Worm (Caenorhabditis elegans) whole organism, L2 larva: Measurements from ENCODE around the gene T26H5.8.

Experiments
- F13H6.1 ChIP-seq: sonication (generic microtip); optimal IDR thresholded peaks from 2 replicates; lab custom pipeline; 2016; ENCODE audit warnings: missing genetic modification characterization, missing compliant biosample characterization
- ZK546.5 ChIP-seq: sonication (generic microtip); optimal IDR thresholded peaks from 2 replicates; lab custom pipeline; 2017; ENCODE audit warnings: missing biosample characterization, missing genetic modification characterization
- aly-2 ChIP-seq: fragments of 150-350 bp; optimal IDR thresholded peaks from 2 replicates; lab custom pipeline; 2014; ENCODE audit warnings: missing biosample characterization, missing genetic modification characterization
- ama-1 ChIP-seq: fragments of 150-350 bp; optimal IDR thresholded peaks from 2 replicates; lab custom pipeline; 2018; ENCODE audit warnings: inconsistent platforms
- blmp-1 ChIP-seq: sonication (generic microtip); optimal IDR thresholded peaks from 2 replicates; lab custom pipeline; 2017; ENCODE audit warnings: missing genetic modification characterization, mild to moderate bottlenecking, missing compliant biosample characterization, antibody characterized with exemption, moderate library complexity; ENCODE audit not compliant: insufficient read depth
- ceh-16 ChIP-seq: fragments of 150-350 bp; optimal IDR thresholded peaks from 2 replicates; lab custom pipeline; 2014; ENCODE audit warnings: missing biosample characterization, missing genetic modification characterization
- ceh-82 ChIP-seq: fragments of 150-350 bp; optimal IDR thresholded peaks from 2 replicates; lab custom pipeline; 2014; ENCODE audit warnings: missing biosample characterization, missing genetic modification characterization
- crh-2 ChIP-seq: sonication (generic microtip); optimal IDR thresholded peaks from 2 replicates; lab custom pipeline; 2017; ENCODE audit warnings: missing biosample characterization, missing genetic modification characterization
- dmd-4 ChIP-seq: sonication (generic microtip); optimal IDR thresholded peaks from 2 replicates; lab custom pipeline; 2017; ENCODE audit warnings: missing biosample characterization, missing genetic modification characterization
- egl-27 ChIP-seq: sonication (generic microtip); optimal IDR thresholded peaks from 3 replicates; lab custom pipeline; 2017; ENCODE audit warnings: missing biosample characterization, missing genetic modification reagents, missing genetic modification characterization
- elt-1 ChIP-seq: fragments of 150-350 bp; optimal IDR thresholded peaks from 2 replicates; lab custom pipeline; 2014; ENCODE audit warnings: missing biosample characterization, missing genetic modification characterization
- elt-3 ChIP-seq: sonication (generic microtip); optimal IDR thresholded peaks from 2 replicates; lab custom pipeline; 2017; ENCODE audit warnings: missing biosample characterization, missing genetic modification characterization
- gmeb-1 ChIP-seq: fragments of 150-350 bp; optimal IDR thresholded peaks from 2 replicates; lab custom pipeline; 2014; ENCODE audit warnings: missing biosample characterization, missing genetic modification characterization
- lin-11 ChIP-seq: fragments of 150-350 bp; sonication (generic microtip); optimal IDR thresholded peaks from 2 replicates; lab custom pipeline; 2014; ENCODE audit warnings: missing biosample characterization, missing genetic modification characterization, inconsistent platforms, mixed read lengths
- lin-13 ChIP-seq: fragments of 150-350 bp; optimal IDR thresholded peaks from 2 replicates; lab custom pipeline; 2014; ENCODE audit warnings: missing biosample characterization, missing genetic modification reagents, missing genetic modification characterization
- lin-39 ChIP-seq: fragments of 150-350 bp; optimal IDR thresholded peaks from 2 replicates; lab custom pipeline; 2014; ENCODE audit warnings: missing biosample characterization, missing genetic modification reagents, missing genetic modification characterization
- lsy-2 ChIP-seq, 2 experiments: fragments of 150-350 bp in 1 of 2; sonication (generic microtip) in 1 of 2; optimal IDR thresholded peaks; 2 replicates each; lab custom pipeline; 2014 to 2017; ENCODE audit warnings: missing biosample characterization in 2 of 2, missing genetic modification characterization in 2 of 2
- mab-5 ChIP-seq: fragments of 150-350 bp; optimal IDR thresholded peaks from 2 replicates; lab custom pipeline; 2014; ENCODE audit warnings: missing biosample characterization, missing genetic modification characterization
- mbf-1 ChIP-seq: sonication (generic microtip); optimal IDR thresholded peaks from 2 replicates; lab custom pipeline; 2017; ENCODE audit warnings: missing biosample characterization, missing genetic modification characterization
- mdl-1 ChIP-seq, 2 experiments: fragments of 150-350 bp in 1 of 2; sonication (generic microtip) in 1 of 2; optimal IDR thresholded peaks; 2 replicates each; lab custom pipeline; 2017; ENCODE audit warnings: missing biosample characterization in 2 of 2, missing genetic modification characterization in 2 of 2
- nhr-10 ChIP-seq: sonication (generic microtip); optimal IDR thresholded peaks from 2 replicates; lab custom pipeline; 2017; ENCODE audit warnings: missing biosample characterization, missing genetic modification characterization
- nhr-11 ChIP-seq: fragments of 150-350 bp; optimal IDR thresholded peaks from 2 replicates; lab custom pipeline; 2014; ENCODE audit warnings: missing biosample characterization, missing genetic modification characterization
- nhr-12 ChIP-seq: fragments of 150-350 bp; optimal IDR thresholded peaks from 2 replicates; lab custom pipeline; 2014; ENCODE audit warnings: missing biosample characterization, missing genetic modification characterization
- nhr-21 ChIP-seq: fragments of 150-350 bp; optimal IDR thresholded peaks from 2 replicates; lab custom pipeline; 2014; ENCODE audit warnings: missing biosample characterization, missing genetic modification characterization
- nhr-23 ChIP-seq: fragments of 150-350 bp; optimal IDR thresholded peaks from 2 replicates; lab custom pipeline; 2014; ENCODE audit warnings: missing biosample characterization, missing genetic modification reagents, missing genetic modification characterization
- nhr-237 ChIP-seq: fragments of 150-350 bp; optimal IDR thresholded peaks from 2 replicates; lab custom pipeline; 2014; ENCODE audit warnings: missing biosample characterization, missing genetic modification characterization
- nhr-25 ChIP-seq: fragments of 150-350 bp; sonication (generic microtip); optimal IDR thresholded peaks from 3 replicates; lab custom pipeline; 2014; ENCODE audit warnings: missing biosample characterization, missing genetic modification characterization
- nhr-6 ChIP-seq: fragments of 150-350 bp; optimal IDR thresholded peaks from 2 replicates; lab custom pipeline; 2014; ENCODE audit warnings: missing biosample characterization, missing genetic modification characterization
- peb-1 ChIP-seq: fragments of 150-350 bp; optimal IDR thresholded peaks from 2 replicates; lab custom pipeline; 2014; ENCODE audit warnings: missing biosample characterization, missing genetic modification characterization
- sem-4 ChIP-seq: fragments of 150-350 bp; optimal IDR thresholded peaks from 2 replicates; lab custom pipeline; 2014; ENCODE audit warnings: missing biosample characterization, missing genetic modification reagents, missing genetic modification characterization
- skn-1 ChIP-seq: sonication (generic microtip); optimal IDR thresholded peaks from 2 replicates; lab custom pipeline; 2017; ENCODE audit warnings: missing biosample characterization, missing genetic modification characterization
- sma-3 ChIP-seq: sonication (generic microtip); optimal IDR thresholded peaks from 2 replicates; lab custom pipeline; 2016; ENCODE audit warnings: missing genetic modification reagents, missing genetic modification characterization, missing compliant biosample characterization
- sma-9 ChIP-seq, 2 experiments: fragments of 150-350 bp in 1 of 2; sonication (generic microtip) in 1 of 2; optimal IDR thresholded peaks; 2 replicates each; lab custom pipeline; 2014 to 2016; ENCODE audit warnings: missing genetic modification characterization in 2 of 2, mild to moderate bottlenecking in 1 of 2, missing biosample characterization in 1 of 2, missing compliant biosample characterization in 1 of 2, missing genetic modification reagents in 1 of 2, moderate library complexity in 1 of 2
- snpc-4 ChIP-seq: fragments of 150-350 bp; optimal IDR thresholded peaks from 2 replicates; lab custom pipeline; 2014; ENCODE audit warnings: missing biosample characterization, missing genetic modification characterization
- unc-39 ChIP-seq: fragments of 150-350 bp; optimal IDR thresholded peaks from 2 replicates; lab custom pipeline; 2014; ENCODE audit warnings: missing biosample characterization, missing genetic modification characterization
- unc-55 ChIP-seq: fragments of 150-350 bp; sonication (generic microtip); optimal IDR thresholded peaks from 3 replicates; lab custom pipeline; 2014; ENCODE audit warnings: missing biosample characterization, missing genetic modification reagents, missing genetic modification characterization
- zag-1 ChIP-seq: fragments of 150-350 bp; optimal IDR thresholded peaks from 2 replicates; lab custom pipeline; 2014; ENCODE audit warnings: missing biosample characterization, missing genetic modification characterization
- ztf-11 ChIP-seq: sonication (generic microtip); optimal IDR thresholded peaks from 2 replicates; lab custom pipeline; 2017; ENCODE audit warnings: missing biosample characterization, missing genetic modification characterization
- ztf-4 ChIP-seq: fragments of 150-350 bp; optimal IDR thresholded peaks from 2 replicates; lab custom pipeline; 2014; ENCODE audit warnings: missing biosample characterization, missing genetic modification characterization

Gene T26H5.8

DNA sequence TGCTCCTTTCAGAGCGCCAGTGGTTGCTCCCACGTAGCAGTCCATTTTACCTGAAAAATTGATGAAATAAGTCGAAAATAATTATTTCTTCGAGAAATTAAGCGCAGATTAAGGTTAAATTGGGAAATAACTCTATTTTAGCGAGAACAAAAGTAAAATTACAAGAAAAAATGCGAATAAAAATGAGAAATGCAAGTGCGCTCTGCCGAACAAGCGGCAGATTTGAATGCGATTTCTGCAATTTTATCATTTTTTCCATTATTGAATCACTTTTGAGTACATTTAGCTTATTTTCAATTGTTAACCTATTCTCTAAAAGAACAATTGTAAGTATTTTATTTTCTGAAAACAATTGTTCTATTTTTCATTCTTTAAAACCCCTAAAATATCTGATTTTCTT, 37.6 kb downstream of the T26H5.8 start, which contains the start of gene T06E6.1:
Gene T06E6.1, minus strand, starts transcription at position 56 of the 400 bp plus-strand sequence.
- no peak for TF ChIP-seq mdl-1 (tag; optimal IDR thresholded peaks at IDR 0.05; lab: Kevin White, UChicago)
- TF ChIP-seq unc-55 (GFP tag; lab: Kevin White, UChicago) = peak; percentile 5
- TF ChIP-seq ceh-82 (tag; lab: Kevin White, UChicago) = no peak
- no peak for TF ChIP-seq zag-1
- TF ChIP-seq ceh-16 = no peak
- TF ChIP-seq sem-4 = no peak
- TF ChIP-seq lin-13 (GFP tag; lab: Kevin White, UChicago) = peak; percentile 28
- TF ChIP-seq nhr-6 (tag; lab: Kevin White, UChicago) = no peak
- no peak for TF ChIP-seq sma-9 (GFP tag; optimal IDR thresholded peaks at IDR 0.05; lab: Kevin White, UChicago)
- no peak for TF ChIP-seq sma-9 (tag; optimal IDR thresholded peaks at IDR 0.05; lab: Kevin White, UChicago)
- no peak for TF ChIP-seq sma-3
- no peak for TF ChIP-seq mab-5 (tag; lab: Kevin White, UChicago)
- TF ChIP-seq nhr-10 (tag; lab: Kevin White, UChicago) = no peak
- peak; percentile 68 for TF ChIP-seq gmeb-1
- no peak for TF ChIP-seq ama-1 (lab: Kevin White, UChicago)
- no peak for TF ChIP-seq egl-27 (tag; lab: Kevin White, UChicago)
- no peak for TF ChIP-seq ztf-11
- no peak for TF ChIP-seq nhr-23 (tag; lab: Kevin White, UChicago)
- TF ChIP-seq nhr-12 (tag; lab: Kevin White, UChicago) = no peak
- TF ChIP-seq lin-11 (tag; lab: Kevin White, UChicago) = no peak
- TF ChIP-seq dmd-4 = no peak
- TF ChIP-seq F13H6.1 (tag; lab: Kevin White, UChicago) = no peak
- TF ChIP-seq nhr-11 (tag; lab: Kevin White, UChicago) = no peak
- TF ChIP-seq nhr-21 = no peak
- no peak for TF ChIP-seq aly-2 (tag; lab: Kevin White, UChicago)
- no peak for TF ChIP-seq crh-2
- no peak for TF ChIP-seq skn-1 (tag; lab: Kevin White, UChicago)
- peak in 1 of 2 experiments; percentile 23 for TF ChIP-seq lsy-2 (tag; optimal IDR thresholded peaks at IDR 0.05; lab: Kevin White, UChicago)
- TF ChIP-seq nhr-25 (tag; lab: Kevin White, UChicago) = no peak
- no peak for TF ChIP-seq nhr-237
- no peak for TF ChIP-seq snpc-4
- TF ChIP-seq, all 48 proteins: peak for 4

DNA sequence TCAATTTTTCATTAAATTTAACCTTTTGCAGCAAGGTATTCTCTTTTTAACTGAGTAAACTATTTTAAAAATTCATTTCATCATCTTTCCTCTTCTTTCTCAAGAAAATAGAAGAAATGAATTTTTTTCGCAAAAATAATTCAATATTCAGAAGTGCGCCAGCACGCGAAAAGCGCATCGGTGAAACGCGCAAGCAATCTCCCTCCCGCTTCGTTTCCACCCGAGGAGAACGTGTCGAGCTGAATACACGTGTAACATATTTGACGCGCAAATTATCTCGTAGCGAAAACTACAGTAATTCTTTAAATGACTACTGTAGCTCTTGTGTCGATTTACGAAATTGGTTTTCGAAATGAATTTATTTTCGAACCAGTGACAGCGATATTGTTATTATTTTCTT, 40.5 kb downstream of the T26H5.8 start:
- TF ChIP-seq sem-4 (no peak), peb-1 (tag; lab: Kevin White, UChicago) (no peak), zag-1 (no peak), lin-11 (tag; lab: Kevin White, UChicago) (no peak)
- TF ChIP-seq, all 48 proteins: peak for 0

DNA sequence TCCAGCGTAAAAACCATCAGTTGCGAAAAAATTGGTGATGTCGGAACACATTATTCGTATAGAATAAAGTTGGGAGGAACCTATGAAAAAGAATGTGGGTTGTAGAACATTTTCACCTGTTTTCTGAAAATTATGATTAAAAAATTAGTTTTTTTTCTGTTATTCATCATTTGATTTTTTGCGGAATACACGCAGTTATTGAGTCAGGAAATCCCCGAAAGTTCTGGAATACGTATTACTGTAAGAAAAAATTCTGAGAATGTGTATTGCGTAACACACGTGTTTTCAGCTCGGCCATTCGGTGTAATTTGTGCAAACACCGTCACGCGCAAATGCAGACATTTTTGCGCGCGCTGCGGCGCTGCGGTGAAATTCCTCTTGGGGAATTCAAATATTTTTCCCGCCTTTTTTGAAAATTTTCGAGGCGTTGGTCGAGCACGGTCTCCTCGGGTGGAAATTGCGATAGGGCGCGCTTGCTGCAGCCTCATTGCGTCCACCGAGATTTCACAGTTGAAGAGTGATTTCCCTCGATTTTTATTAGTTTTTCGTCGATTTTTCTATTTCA, 43.6 kb downstream of the T26H5.8 start, which contains the start of gene srh-170:
Gene srh-170, minus strand, starts transcription at position 51 of the 565 bp plus-strand sequence.
- no peak for TF ChIP-seq nhr-237
- TF ChIP-seq nhr-21 = no peak
- no peak for TF ChIP-seq mab-5 (tag; lab: Kevin White, UChicago)
- no peak for TF ChIP-seq aly-2 (tag; lab: Kevin White, UChicago)
- no peak for TF ChIP-seq mbf-1
- no peak for TF ChIP-seq skn-1 (tag; lab: Kevin White, UChicago)
- TF ChIP-seq mdl-1 (tag; optimal IDR thresholded peaks at IDR 0.05; lab: Kevin White, UChicago) = no peak
- TF ChIP-seq lsy-2 (tag; optimal IDR thresholded peaks at IDR 0.05; lab: Kevin White, UChicago) = no peak
- no peak for TF ChIP-seq ZK546.5 (tag; lab: Kevin White, UChicago)
- TF ChIP-seq unc-39 (tag; lab: Kevin White, UChicago) = no peak
- TF ChIP-seq lin-39 (tag; lab: Kevin White, UChicago) = no peak
- no peak for TF ChIP-seq lin-11 (tag; lab: Kevin White, UChicago)
- TF ChIP-seq blmp-1 (tag; lab: Kevin White, UChicago) = no peak
- TF ChIP-seq elt-1 (tag; lab: Kevin White, UChicago) = no peak
- TF ChIP-seq elt-3 (tag; lab: Kevin White, UChicago) = no peak
- no peak for TF ChIP-seq ztf-4 (tag; lab: Kevin White, UChicago)
